Worm (Caenorhabditis elegans) whole organism, L1 larva: ENCODE results near the gene C13G5.2.

Experiments
- ceh-63 ChIP-seq: fragments of 200-800 bp; sonication (Bioruptor generic); optimal IDR thresholded peaks from 2 replicates; lab custom pipeline; 2018; ENCODE audit warnings: mild to moderate bottlenecking, missing genetic modification characterization, missing compliant biosample characterization
- ceh-82 ChIP-seq, 3 experiments: fragments of 150-350 bp in 1 of 3; sonication (generic microtip) in 2 of 3; optimal IDR thresholded peaks; 2 replicates each; lab custom pipeline; 2014 to 2017; ENCODE audit warnings: missing biosample characterization in 3 of 3, missing genetic modification characterization in 3 of 3
- lir-3 ChIP-seq: sonication (generic microtip); optimal IDR thresholded peaks from 2 replicates; lab custom pipeline; 2016; ENCODE audit warnings: mild to moderate bottlenecking, missing genetic modification characterization, moderate library complexity, missing compliant biosample characterization; ENCODE audit not compliant: poor library complexity
- nhr-237 ChIP-seq: fragments of 150-350 bp; optimal IDR thresholded peaks from 2 replicates; lab custom pipeline; 2014; ENCODE audit warnings: missing biosample characterization, missing genetic modification characterization
- nhr-71 ChIP-seq: sonication (generic microtip); optimal IDR thresholded peaks from 2 replicates; lab custom pipeline; 2016; ENCODE audit warnings: mild to moderate bottlenecking, missing genetic modification characterization, moderate library complexity, missing compliant biosample characterization
- nhr-76 ChIP-seq: sonication (generic microtip); optimal IDR thresholded peaks from 2 replicates; lab custom pipeline; 2017; ENCODE audit warnings: missing biosample characterization, missing genetic modification characterization
- zag-1 ChIP-seq: fragments of 150-350 bp; optimal IDR thresholded peaks from 2 replicates; lab custom pipeline; 2014; ENCODE audit warnings: missing biosample characterization, missing genetic modification characterization

DNA sequence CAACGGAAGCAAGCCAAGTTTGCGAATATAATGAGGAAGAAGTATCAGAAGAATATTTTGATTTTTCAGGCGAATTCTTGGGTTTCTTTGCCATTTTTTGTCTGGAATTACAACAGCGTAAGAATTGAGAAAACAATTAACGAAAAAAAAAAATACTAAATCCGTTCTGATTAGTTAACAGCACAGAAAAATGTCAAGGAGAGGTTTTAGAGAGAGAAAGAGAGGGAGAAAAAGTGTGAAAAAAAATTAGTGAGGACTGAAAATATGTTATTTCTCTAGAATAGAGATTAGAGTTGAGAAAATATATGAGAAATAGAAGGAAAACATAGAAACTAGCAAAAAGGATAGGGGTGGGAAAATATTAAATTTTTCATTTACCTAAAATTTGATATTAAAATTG lies 49.1 kb upstream of the C13G5.2 start, which contains the start of gene dpy-19:
- no peak for TF ChIP-seq zag-1 (tag; lab: Kevin White, UChicago)
- TF ChIP-seq lir-3 (tag; lab: Kevin White, UChicago) = no peak
- no peak for TF ChIP-seq nhr-237 (tag; lab: Kevin White, UChicago)
- TF ChIP-seq nhr-76 = no peak
- no peak for TF ChIP-seq ceh-82 (tag; optimal IDR thresholded peaks at IDR 0.05; lab: Kevin White, UChicago)
- TF ChIP-seq ceh-63 (GFP tag; lab: Kevin White, UChicago) = no peak
- TF ChIP-seq nhr-71 (tag; lab: Kevin White, UChicago) = no peak
